Worm (Caenorhabditis elegans) whole organism, young adult: ENCODE results near the gene ZK563.2.

ENCODE experiments used
- F23B12.7 ChIP-seq: sonication (generic microtip); optimal IDR thresholded peaks from 2 replicates; lab custom pipeline; 2017; ENCODE audit warnings: missing genetic modification characterization, mild to moderate bottlenecking, missing compliant biosample characterization, antibody characterized with exemption, moderate library complexity; ENCODE audit not compliant: insufficient read depth
- F52B5.7 ChIP-seq: sonication (generic microtip); optimal IDR thresholded peaks from 2 replicates; lab custom pipeline; 2016; ENCODE audit warnings: mild to moderate bottlenecking, missing genetic modification characterization, missing compliant biosample characterization
- ekl-4 ChIP-seq: fragments of 200-800 bp; sonication (Bioruptor generic); IDR thresholded peaks from 2 replicates; pipeline ENCODE4 v1.3.6; 2022; ENCODE audit warnings: missing genetic modification reagents, missing genetic modification characterization, missing compliant biosample characterization
- ets-4 ChIP-seq: fragments of 200-800 bp; sonication (Bioruptor generic); optimal IDR thresholded peaks from 2 replicates; lab custom pipeline; 2018; ENCODE audit warnings: mild to moderate bottlenecking, missing genetic modification characterization, missing compliant biosample characterization
- pbrm-1 ChIP-seq: fragments of 200-800 bp; sonication (Bioruptor generic); IDR thresholded peaks from 2 replicates; pipeline ENCODE4 v1.3.6; 2022; ENCODE audit warnings: missing genetic modification reagents, missing genetic modification characterization, missing compliant biosample characterization
- snpc-4 ChIP-seq, 5 experiments: fragments of 150-350 bp in 1 of 5; sonication (generic microtip) in 4 of 5; optimal IDR thresholded peaks; 2 replicates each; lab custom pipeline; 2014 to 2018; ENCODE audit warnings: missing genetic modification characterization in 5 of 5, missing biosample characterization in 3 of 5, antibody characterized with exemption in 2 of 5, mild to moderate bottlenecking in 2 of 5, missing compliant biosample characterization in 2 of 5, missing genotype in 2 of 5, moderate library complexity in 2 of 5, missing genetic modification reagents in 1 of 5
- sptf-2 ChIP-seq: fragments of 200-800 bp; sonication (Bioruptor generic); optimal IDR thresholded peaks from 2 replicates; lab custom pipeline; 2018; ENCODE audit warnings: mild to moderate bottlenecking, missing genetic modification characterization, missing compliant biosample characterization
- xnd-1 ChIP-seq: sonication (generic microtip); optimal IDR thresholded peaks from 2 replicates; lab custom pipeline; 2016; ENCODE audit warnings: missing genotype, missing genetic modification reagents, missing genetic modification characterization, missing compliant biosample characterization
- ztf-25 ChIP-seq: fragments of 200-800 bp; sonication (Bioruptor generic); IDR thresholded peaks from 2 replicates; pipeline ENCODE4 v1.3.6; 2022; ENCODE audit warnings: missing genetic modification reagents, missing genetic modification characterization, missing compliant biosample characterization

- TF ChIP-seq ekl-4 (GFP tag; lab: Robert Waterston, UW), result no peak
- TF ChIP-seq F52B5.7, result no peak
- TF ChIP-seq snpc-4 (GFP tag; optimal IDR thresholded peaks at IDR 0.05; lab: Kevin White, UChicago), result no peak
- TF ChIP-seq snpc-4 (tag; optimal IDR thresholded peaks at IDR 0.05; lab: Kevin White, UChicago), result no peak
- no peak for TF ChIP-seq ets-4 (GFP tag; lab: Kevin White, UChicago)
- no peak for TF ChIP-seq sptf-2 (GFP tag; lab: Kevin White, UChicago)
- TF ChIP-seq F23B12.7 (tag; lab: Kevin White, UChicago), result no peak
- TF ChIP-seq pbrm-1 (GFP tag; lab: Robert Waterston, UW), result no peak
- no peak for TF ChIP-seq ztf-25 (GFP tag; lab: Robert Waterston, UW)
- TF ChIP-seq xnd-1 (tag; lab: Kevin White, UChicago), result no peak
Observed at ce11 chrX:3403195-3403594, 34.4 kb downstream of the ZK563.2 start, which contains the start of gene vit-5.
